Worm (Caenorhabditis elegans): ENCODE measurements around the gene C34F11.2.

The C34F11.2 gene

ce11 chrII:5182451-5182850 lies 29.6 kb upstream of the C34F11.2 start (continued):
- TF ChIP-seq dmd-9 (GFP tag; IDR thresholded peaks at IDR 0.05) (no peak), Y75B8A.6 (GFP tag; IDR thresholded peaks at IDR 0.05) (no peak), hlh-30 (tag; optimal IDR thresholded peaks at IDR 0.05; ENCODE audit: insufficient read depth) (peak; percentile 98), lim-7 (GFP tag; IDR thresholded peaks at IDR 0.05) (no peak), nhr-10 (tag; optimal IDR thresholded peaks at IDR 0.05) (peak; percentile 20), ceh-20 (GFP tag; IDR thresholded peaks at IDR 0.05) (peak; percentile 80; the same call in 1 of the 2 replicates), mdt-29 (GFP tag; IDR thresholded peaks at IDR 0.05) (peak; percentile 53; the same call in 1 of the 2 replicates), nhr-76 (tag; optimal IDR thresholded peaks at IDR 0.05) (no peak), ceh-28 (tag; optimal IDR thresholded peaks at IDR 0.05) (no peak), pqm-1 (tag; optimal IDR thresholded peaks at IDR 0.05) (peak; percentile 57), zfp-2 (tag; optimal IDR thresholded peaks at IDR 0.05) (no peak), daf-16 (GFP tag; optimal IDR thresholded peaks at IDR 0.05) (peak in 1 of 2 experiments; percentile 65), daf-16 (tag; optimal IDR thresholded peaks at IDR 0.05) (peak; percentile 87), snpc-1.2 (GFP tag; IDR thresholded peaks at IDR 0.05) (no peak), tra-1 (GFP tag; IDR thresholded peaks at IDR 0.05) (peak; percentile 83), nhr-77 (tag; optimal IDR thresholded peaks at IDR 0.05) (peak; percentile 61), lin-1 (GFP tag; IDR thresholded peaks at IDR 0.05) (peak; percentile 71; the same call in 1 of the 2 replicates), mep-1 (tag; optimal IDR thresholded peaks at IDR 0.05) (peak; percentile 65), F37D6.2 (tag; optimal IDR thresholded peaks at IDR 0.05) (peak; percentile 2), egl-27 (tag; optimal IDR thresholded peaks at IDR 0.05) (no peak), spr-1 (tag; optimal IDR thresholded peaks at IDR 0.05) (peak; percentile 62), hlh-11 (tag; optimal IDR thresholded peaks at IDR 0.05) (peak; percentile 95), daf-8 (GFP tag; IDR thresholded peaks at IDR 0.05) (no peak), lir-3 (tag; optimal IDR thresholded peaks at IDR 0.05) (no peak), mxl-2 (GFP tag; conservative IDR thresholded peaks at IDR 0.05) (peak; percentile 57; the same call in 1 of the 2 replicates), mdl-1 (tag; optimal IDR thresholded peaks at IDR 0.05) (peak; percentile 53 to 79), R02D3.7 (tag; optimal IDR thresholded peaks at IDR 0.05) (no peak), D1046.2 (GFP tag; IDR thresholded peaks at IDR 0.05) (no peak), unc-130 (GFP tag; optimal IDR thresholded peaks at IDR 0.05) (no peak), rbr-2 (tag; optimal IDR thresholded peaks at IDR 0.05) (peak; percentile 49), duxl-1 (tag; optimal IDR thresholded peaks at IDR 0.05; ENCODE audit: poor library complexity) (no peak), cey-2 (tag; optimal IDR thresholded peaks at IDR 0.05; ENCODE audit: borderline replicate concordance, insufficient read depth) (no peak), ZK546.5 (tag; optimal IDR thresholded peaks at IDR 0.05) (no peak), lin-39 (tag; optimal IDR thresholded peaks at IDR 0.05) (no peak), T20F7.1 (GFP tag; optimal IDR thresholded peaks at IDR 0.05) (peak; percentile 65), saeg-2 (GFP tag; IDR thresholded peaks at IDR 0.05) (0 out of 2 replicates have a peak, but pooled peaks have one; percentile 24), ctbp-1 (GFP tag; IDR thresholded peaks at IDR 0.05) (peak; percentile 15; the same call in 1 of the 2 replicates)

- TF ChIP-seq F26F4.8 (GFP tag; conservative IDR thresholded peaks at IDR 0.05) (no peak), D1046.2 (GFP tag; IDR thresholded peaks at IDR 0.05) (no peak), ceh-44 (GFP tag; IDR thresholded peaks at IDR 0.05) (no peak), vab-7 (GFP tag; IDR thresholded peaks at IDR 0.05) (no peak), lin-15B (tag; optimal IDR thresholded peaks at IDR 0.05) (no peak), F49E8.2 (tag; optimal IDR thresholded peaks at IDR 0.05; ENCODE audit: borderline replicate concordance) (no peak), zip-11 (GFP tag; IDR thresholded peaks at IDR 0.05) (no peak), fkh-10 (GFP tag; optimal IDR thresholded peaks at IDR 0.05) (no peak), tra-1 (GFP tag; IDR thresholded peaks at IDR 0.05) (no peak), hlh-30 (tag; optimal IDR thresholded peaks at IDR 0.05; ENCODE audit: insufficient read depth) (no peak), pha-4 (GFP tag; IDR thresholded peaks at IDR 0.05) (no peak), pha-4 (tag; optimal IDR thresholded peaks at IDR 0.05) (no peak), nhr-6 (tag; optimal IDR thresholded peaks at IDR 0.05) (no peak), mdl-1 (tag; optimal IDR thresholded peaks at IDR 0.05) (no peak)
These were observed 28.9 kb upstream of the C34F11.2 start for ce11 chrII:5183207-5183606.

Measured in whole organism, L4 larva.